Fruit fly (Drosophila melanogaster) whole organism, prepupa: ENCODE data around the gene Sulf1.

Experiments used
- CG10631 ChIP-seq: fragments of 200-800 bp; sonication (Bioruptor generic); optimal IDR thresholded peaks from 2 replicates; lab custom pipeline; 2016; ENCODE audit warnings: missing biosample characterization, missing genetic modification characterization
- CG11294 ChIP-seq: fragments of 200-800 bp; sonication (Bioruptor generic); IDR thresholded peaks from 2 replicates; pipeline ENCODE4 v1.3.6; 2022; ENCODE audit warnings: missing biosample characterization, missing genetic modification characterization
- CG15336 ChIP-seq: fragments of 200-800 bp; sonication (Bioruptor generic); IDR thresholded peaks from 2 replicates; pipeline ENCODE4 v1.3.6; 2022; ENCODE audit warnings: missing biosample characterization, missing genetic modification characterization
- CG1621 ChIP-seq: fragments of 200-800 bp; sonication (Bioruptor generic); optimal IDR thresholded peaks from 3 replicates; lab custom pipeline; 2018; ENCODE audit warnings: missing biosample characterization, mild to moderate bottlenecking, missing genetic modification characterization
- CG34406 ChIP-seq: fragments of 200-800 bp; sonication (Bioruptor generic); optimal IDR thresholded peaks from 3 replicates; lab custom pipeline; 2016; ENCODE audit warnings: missing biosample characterization, missing genetic modification characterization
- CG6276 ChIP-seq: fragments of 200-800 bp; sonication (Bioruptor generic); optimal IDR thresholded peaks from 2 replicates; lab custom pipeline; 2017; ENCODE audit warnings: missing biosample characterization, mild to moderate bottlenecking, missing genetic modification characterization
- CG6808 ChIP-seq: fragments of 200-800 bp; sonication (Bioruptor generic); optimal IDR thresholded peaks from 3 replicates; lab custom pipeline; 2017; ENCODE audit warnings: missing biosample characterization, missing genetic modification characterization, mild to moderate bottlenecking, moderate library complexity, missing genetic modification reagents
- CG8119 ChIP-seq: fragments of 200-800 bp; sonication (Bioruptor generic); IDR thresholded peaks from 3 replicates; pipeline ENCODE4 v1.3.6; 2022; ENCODE audit warnings: missing biosample characterization, missing genetic modification characterization
- CG8319 ChIP-seq: fragments of 200-800 bp; sonication (Bioruptor generic); optimal IDR thresholded peaks from 3 replicates; lab custom pipeline; 2016; ENCODE audit warnings: missing biosample characterization, missing genetic modification characterization
- Eip75B ChIP-seq: fragments of 200-800 bp; sonication (Bioruptor generic); optimal IDR thresholded peaks from 3 replicates; lab custom pipeline; 2016; ENCODE audit warnings: missing biosample characterization, missing genetic modification characterization
- Eip78C ChIP-seq: fragments of 200-800 bp; sonication (Bioruptor generic); peaks from one replicate; lab custom pipeline; 2016; ENCODE audit warnings: missing biosample characterization, missing genetic modification characterization
- Ets21C ChIP-seq: fragments of 200-800 bp; sonication (Bioruptor generic); optimal IDR thresholded peaks from 3 replicates; lab custom pipeline; 2016; ENCODE audit warnings: missing biosample characterization, missing genetic modification characterization
- Ets96B ChIP-seq: fragments of 200-800 bp; optimal IDR thresholded peaks from 2 replicates; lab custom pipeline; 2019; ENCODE audit warnings: missing biosample characterization, mild to moderate bottlenecking, missing genetic modification characterization, moderate library complexity
- Hr38 ChIP-seq: sonication (Bioruptor generic); optimal IDR thresholded peaks from 2 replicates; lab custom pipeline; 2016; ENCODE audit warnings: missing biosample characterization, missing genetic modification characterization
- Met ChIP-seq: fragments of 200-800 bp; sonication (Bioruptor generic); optimal IDR thresholded peaks from 3 replicates; lab custom pipeline; 2016; ENCODE audit warnings: missing biosample characterization, missing genetic modification characterization
- Smox ChIP-seq: fragments of 200-800 bp; sonication (Bioruptor generic); optimal IDR thresholded peaks from 3 replicates; lab custom pipeline; 2016; ENCODE audit warnings: missing biosample characterization, missing genetic modification characterization
- Sox102F ChIP-seq: fragments of 200-800 bp; sonication (Bioruptor generic); optimal IDR thresholded peaks from 2 replicates; lab custom pipeline; 2016; ENCODE audit warnings: missing biosample characterization, mild to moderate bottlenecking, missing genetic modification characterization
- Sox14 ChIP-seq: fragments of 200-800 bp; sonication (Bioruptor generic); optimal IDR thresholded peaks from 3 replicates; lab custom pipeline; 2016; ENCODE audit warnings: missing biosample characterization, missing genetic modification characterization
- achi ChIP-seq: fragments of 200-800 bp; sonication (Bioruptor generic); optimal IDR thresholded peaks from 3 replicates; lab custom pipeline; 2016; ENCODE audit warnings: missing biosample characterization, missing genetic modification characterization
- cyc ChIP-seq: fragments of 200-800 bp; sonication (Bioruptor generic); optimal IDR thresholded peaks from 3 replicates; lab custom pipeline; 2016; ENCODE audit warnings: missing biosample characterization, missing genetic modification characterization
- dac ChIP-seq: fragments of 200-800 bp; sonication (Bioruptor generic); optimal IDR thresholded peaks from 2 replicates; lab custom pipeline; 2017; ENCODE audit warnings: missing biosample characterization, mild to moderate bottlenecking, missing genetic modification characterization
- dsx ChIP-seq: fragments of 200-800 bp; optimal IDR thresholded peaks from 3 replicates; lab custom pipeline; 2019; ENCODE audit warnings: missing biosample characterization, mild to moderate bottlenecking, missing genetic modification characterization, moderate library complexity; ENCODE audit not compliant: poor library complexity, severe bottlenecking
- eg ChIP-seq: fragments of 200-800 bp; sonication (Bioruptor generic); IDR thresholded peaks from 3 replicates; pipeline ENCODE4 v1.3.6; 2022; ENCODE audit warnings: missing biosample characterization, missing genetic modification characterization
- esn ChIP-seq: fragments of 200-800 bp; sonication (Bioruptor generic); optimal IDR thresholded peaks from 2 replicates; lab custom pipeline; 2016; ENCODE audit warnings: missing biosample characterization, mild to moderate bottlenecking, missing genetic modification characterization, moderate library complexity
- fd59A ChIP-seq: fragments of 200-800 bp; sonication (Bioruptor generic); optimal IDR thresholded peaks from 2 replicates; lab custom pipeline; 2017; ENCODE audit warnings: missing biosample characterization, mild to moderate bottlenecking, missing genetic modification characterization, missing genetic modification reagents
- fd85E ChIP-seq: fragments of 200-800 bp; sonication (Bioruptor generic); optimal IDR thresholded peaks from 3 replicates; lab custom pipeline; 2016; ENCODE audit warnings: missing biosample characterization, missing genetic modification characterization
- fkh ChIP-seq: fragments of 200-800 bp; sonication (Bioruptor generic); optimal IDR thresholded peaks from 3 replicates; lab custom pipeline; 2017; ENCODE audit warnings: missing biosample characterization, mild to moderate bottlenecking, missing genetic modification characterization, moderate library complexity
- lz ChIP-seq: fragments of 200-800 bp; sonication (Bioruptor generic); optimal IDR thresholded peaks from 3 replicates; lab custom pipeline; 2016; ENCODE audit warnings: missing biosample characterization, missing genetic modification characterization
- net ChIP-seq: fragments of 200-800 bp; sonication (Bioruptor generic); optimal IDR thresholded peaks from 3 replicates; lab custom pipeline; 2016; ENCODE audit warnings: missing biosample characterization, missing genetic modification characterization
- salr ChIP-seq, 2 experiments: fragments of 200-800 bp; sonication (Bioruptor generic); optimal IDR thresholded peaks; 3 replicates each; lab custom pipeline; 2016 to 2018; ENCODE audit warnings: missing biosample characterization in 2 of 2, missing genetic modification characterization in 2 of 2, mild to moderate bottlenecking in 1 of 2
- spab ChIP-seq: fragments of 200-800 bp; sonication (Bioruptor generic); optimal IDR thresholded peaks from 2 replicates; lab custom pipeline; 2017; ENCODE audit warnings: missing biosample characterization, mild to moderate bottlenecking, missing genetic modification characterization, missing genetic modification reagents
- svp ChIP-seq: fragments of 200-800 bp; sonication (Bioruptor generic); peaks from one replicate; lab custom pipeline; 2016; ENCODE audit warnings: missing biosample characterization, missing genetic modification characterization
- topi ChIP-seq: fragments of 200-800 bp; sonication (Bioruptor generic); optimal IDR thresholded peaks from 3 replicates; lab custom pipeline; 2016; ENCODE audit warnings: missing biosample characterization, missing genetic modification characterization

The Sulf1 gene

dm6 chr3R:16280003-16280998 lies 59.1 kb downstream of the Sulf1 start (continued):
- TF ChIP-seq CG11294 (GFP tag; lab: Robert Waterston, UW) (peak; percentile 99), fd85E (GFP tag; lab: Kevin White, UChicago) (peak; percentile 97), eg (GFP tag; lab: Robert Waterston, UW) (peak; percentile 100), CG6276 (GFP tag; lab: Kevin White, UChicago) (peak; percentile 99), lz (peak; percentile 99), spab (peak; percentile 99), CG15336 (GFP tag; lab: Robert Waterston, UW) (peak; percentile 100), Ets21C (GFP tag; lab: Kevin White, UChicago) (peak; percentile 99), Sox102F (GFP tag; lab: Kevin White, UChicago) (peak; percentile 100), fkh (GFP tag; lab: Kevin White, UChicago) (peak; percentile 87), net (GFP tag; lab: Kevin White, UChicago) (peak; percentile 100), Ets96B (peak; percentile 100), CG34406 (GFP tag; lab: Kevin White, UChicago) (peak; percentile 100), achi (GFP tag; lab: Kevin White, UChicago) (peak; percentile 99), dsx (GFP tag; lab: Kevin White, UChicago) (peak; percentile 99), CG8319 (GFP tag; lab: Kevin White, UChicago) (peak; percentile 99), topi (GFP tag; lab: Kevin White, UChicago) (peak; percentile 100), esn (GFP tag; lab: Kevin White, UChicago) (peak; percentile 100), Eip75B (peak; percentile 100), Eip78C (GFP tag; lab: Kevin White, UChicago) (peak; percentile 100), Hr38 (GFP tag; lab: Kevin White, UChicago) (peak; percentile 95), CG10631 (GFP tag; lab: Kevin White, UChicago) (peak; percentile 100), fd59A (GFP tag; lab: Kevin White, UChicago) (peak; percentile 99), CG6808 (GFP tag; lab: Kevin White, UChicago) (peak; percentile 98)

- TF ChIP-seq eg (GFP tag; lab: Robert Waterston, UW) (0 out of 3 replicates have a peak, but pooled peaks have one; percentile 25), CG1621 (tag; lab: Kevin White, UChicago) (no peak), Eip78C (GFP tag; lab: Kevin White, UChicago) (peak; percentile 44), svp (GFP tag; lab: Kevin White, UChicago) (peak; percentile 88), Smox (no peak)
These were observed 59.9 kb downstream of the Sulf1 start for dm6 chr3R:16279382-16279932.

DNA sequence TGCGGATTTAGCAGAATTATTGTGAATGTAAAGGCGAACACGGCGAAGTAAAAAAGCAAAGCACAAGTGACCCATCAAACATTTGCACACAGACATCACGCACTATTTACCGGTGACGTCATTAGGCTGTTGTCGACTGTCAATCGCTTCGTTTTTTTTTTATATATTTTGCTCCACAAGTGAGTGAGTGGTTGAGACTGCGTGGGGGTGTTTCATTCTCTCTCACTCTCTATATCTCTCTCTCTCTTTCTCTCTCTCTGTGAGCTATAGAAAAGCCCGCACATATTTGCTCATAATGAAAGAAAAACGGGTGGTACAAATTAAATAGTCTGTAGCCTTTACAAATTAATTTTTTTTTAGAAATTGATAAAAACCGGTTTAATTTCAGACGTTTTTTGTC lies 61.8 kb downstream of the Sulf1 start:
- TF ChIP-seq eg (GFP tag; lab: Robert Waterston, UW) (peak; percentile 51; the same call in 1 of the 3 replicates), CG11294 (GFP tag; lab: Robert Waterston, UW) (no peak), Sox14 (GFP tag; lab: Kevin White, UChicago) (no peak), CG8119 (no peak), CG15336 (GFP tag; lab: Robert Waterston, UW) (0 out of 2 replicates have a peak, but pooled peaks have one; percentile 8), salr (GFP tag; optimal IDR thresholded peaks at IDR 0.05; lab: Kevin White, UChicago) (no peak), fkh (GFP tag; lab: Kevin White, UChicago) (peak; percentile 53), Ets96B (no peak), Met (GFP tag; lab: Kevin White, UChicago) (no peak), dac (GFP tag; lab: Kevin White, UChicago) (no peak), Eip78C (GFP tag; lab: Kevin White, UChicago) (peak; percentile 27), Eip75B (no peak), cyc (GFP tag; lab: Kevin White, UChicago) (no peak)
